Comparison of ENCODE assay signal across 1 fruit fly cellular context in the genomic region with DNA sequence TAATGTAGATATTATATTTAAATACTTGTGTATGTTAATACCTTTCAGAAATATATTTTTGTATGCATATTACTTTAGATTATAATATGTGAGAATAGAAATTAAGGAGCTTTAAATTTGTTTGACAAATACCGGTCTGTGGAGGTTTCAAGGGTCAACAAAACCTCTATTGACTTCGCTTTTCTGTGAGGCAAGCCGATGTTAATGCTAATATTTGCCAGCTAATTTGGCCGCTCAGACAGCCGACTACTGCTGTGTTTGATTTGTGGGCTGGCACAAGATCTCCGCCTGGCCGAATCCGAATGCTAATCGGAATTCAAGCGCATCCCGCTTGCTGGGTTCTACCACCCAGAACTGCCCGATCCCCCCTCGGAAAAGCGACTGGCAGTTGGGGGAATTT.
TF ChIP-seq lines count a peak whose summit lies in the region.

No protein-coding gene starts in this region.

TF ChIP-seq in whole organism, embryonic, 481 proteins besides CTCF, POLR2A, EP300 and RAD21 (continued from another document):
- TF ChIP-seq Poxn (GFP tag; IDR thresholded peaks at IDR 0.05; lab: Robert Waterston, UW), result no peak
- peak; percentile 25 for TF ChIP-seq CG3281 (GFP tag; optimal IDR thresholded peaks at IDR 0.05; lab: Kevin White, UChicago)
- no peak for TF ChIP-seq dpn (GFP tag; optimal IDR thresholded peaks at IDR 0.05; lab: Kevin White, UChicago)
- TF ChIP-seq CG3407 (GFP tag; optimal IDR thresholded peaks at IDR 0.05; lab: Kevin White, UChicago), result peak; percentile 25
- peak; percentile 7 for TF ChIP-seq caup (GFP tag; optimal IDR thresholded peaks at IDR 0.05; lab: Kevin White, UChicago; ENCODE audit: severe bottlenecking)
- TF ChIP-seq CG3065 (GFP tag; optimal IDR thresholded peaks at IDR 0.05; lab: Kevin White, UChicago), result no peak
- TF ChIP-seq lab (GFP tag; optimal IDR thresholded peaks at IDR 0.05; lab: Kevin White, UChicago), result peak; percentile 50
- peak; percentile 23; the same call in 1 of the 3 replicates for TF ChIP-seq tgo (GFP tag; IDR thresholded peaks at IDR 0.05; lab: Robert Waterston, UW)
- no peak for TF ChIP-seq E2f2 (GFP tag; IDR thresholded peaks at IDR 0.05; lab: Robert Waterston, UW)
- no peak for TF ChIP-seq gcm (GFP tag; optimal IDR thresholded peaks at IDR 0.05; lab: Kevin White, UChicago)
- no peak for TF ChIP-seq CG17912 (GFP tag; optimal IDR thresholded peaks at IDR 0.05; lab: Kevin White, UChicago)
- TF ChIP-seq bcd (GFP tag; optimal IDR thresholded peaks at IDR 0.05; lab: Kevin White, UChicago), result no peak
- no peak for TF ChIP-seq CG6765 (GFP tag; optimal IDR thresholded peaks at IDR 0.05; lab: Kevin White, UChicago)
- TF ChIP-seq pan (optimal IDR thresholded peaks at IDR 0.05; lab: Kevin White, UChicago), result no peak
- peak in 1 of 2 experiments; percentile 27 for TF ChIP-seq pan (GFP tag; optimal IDR thresholded peaks at IDR 0.05 in 1 of 2, IDR thresholded peaks at IDR 0.05 in 1 of 2)
- no peak for TF ChIP-seq CG7987 (GFP tag; optimal IDR thresholded peaks at IDR 0.05; lab: Kevin White, UChicago)
- TF ChIP-seq CG9215 (GFP tag; IDR thresholded peaks at IDR 0.05; lab: Robert Waterston, UW), result no peak
- TF ChIP-seq CG34224 (GFP tag; IDR thresholded peaks at IDR 0.05; lab: Robert Waterston, UW; ENCODE audit: partially characterized antibody), result no peak
- peak; percentile 25 for TF ChIP-seq Meics (GFP tag; optimal IDR thresholded peaks at IDR 0.05; lab: Kevin White, UChicago)
- peak; percentile 78 for TF ChIP-seq sens (GFP tag; lab: Kevin White, UChicago)
- no peak for TF ChIP-seq hb (GFP tag; IDR thresholded peaks at IDR 0.05; lab: Robert Waterston, UW; ENCODE audit: partially characterized antibody)
- peak; percentile 27; the same call in 1 of the 2 replicates for TF ChIP-seq Rfx (GFP tag; IDR thresholded peaks at IDR 0.05; lab: Robert Waterston, UW)
- no peak for TF ChIP-seq CG3726 (GFP tag; IDR thresholded peaks at IDR 0.05; lab: Robert Waterston, UW)
- no peak for TF ChIP-seq gt (GFP tag; IDR thresholded peaks at IDR 0.05; lab: Robert Waterston, UW)
- 0 out of 2 replicates have a peak, but pooled peaks have one; percentile 13 for TF ChIP-seq CG3847 (GFP tag; IDR thresholded peaks at IDR 0.05; lab: Robert Waterston, UW)
- no peak for TF ChIP-seq Side (GFP tag; optimal IDR thresholded peaks at IDR 0.05; lab: Kevin White, UChicago)
- no peak for TF ChIP-seq CG6683 (GFP tag; optimal IDR thresholded peaks at IDR 0.05; lab: Kevin White, UChicago)
- 0 out of 2 replicates have a peak, but pooled peaks have one; percentile 6 for TF ChIP-seq sob (GFP tag; IDR thresholded peaks at IDR 0.05; lab: Robert Waterston, UW)
- TF ChIP-seq CG10959 (GFP tag; IDR thresholded peaks at IDR 0.05; lab: Robert Waterston, UW), result no peak
- peak; percentile 29 for TF ChIP-seq CG2120 (GFP tag; optimal IDR thresholded peaks at IDR 0.05; lab: Kevin White, UChicago)
- peak; percentile 25; the same call in 1 of the 2 replicates for TF ChIP-seq slbo (GFP tag; IDR thresholded peaks at IDR 0.05; lab: Robert Waterston, UW)
- TF ChIP-seq CG8290 (GFP tag; optimal IDR thresholded peaks at IDR 0.05; lab: Kevin White, UChicago), result no peak
- TF ChIP-seq CG8290 (tag; optimal IDR thresholded peaks at IDR 0.05; lab: Kevin White, UChicago), result peak in 1 of 2 experiments; percentile 22
- TF ChIP-seq Scr (GFP tag; IDR thresholded peaks at IDR 0.05; lab: Robert Waterston, UW; ENCODE audit: partially characterized antibody), result no peak
- TF ChIP-seq CG18262 (tag; optimal IDR thresholded peaks at IDR 0.05; lab: Kevin White, UChicago), result peak; percentile 16
- TF ChIP-seq dysf (GFP tag; IDR thresholded peaks at IDR 0.05; lab: Robert Waterston, UW), result no peak
- TF ChIP-seq CG4617 (GFP tag; optimal IDR thresholded peaks at IDR 0.05; lab: Kevin White, UChicago; ENCODE audit: borderline replicate concordance), result no peak
- no peak for TF ChIP-seq CG32772 (GFP tag; IDR thresholded peaks at IDR 0.05; lab: Robert Waterston, UW)
- 0 out of 2 replicates have a peak, but pooled peaks have one; percentile 7 for TF ChIP-seq ara (GFP tag; IDR thresholded peaks at IDR 0.05; lab: Robert Waterston, UW)
- TF ChIP-seq usp (GFP tag; optimal IDR thresholded peaks at IDR 0.05; lab: Kevin White, UChicago), result no peak
- TF ChIP-seq CG12769 (tag; optimal IDR thresholded peaks at IDR 0.05; lab: Kevin White, UChicago), result peak; percentile 42
- TF ChIP-seq CG30403 (GFP tag; optimal IDR thresholded peaks at IDR 0.05; lab: Kevin White, UChicago), result no peak
- TF ChIP-seq CG15269 (tag; optimal IDR thresholded peaks at IDR 0.05; lab: Kevin White, UChicago), result no peak
- TF ChIP-seq CG3995 (GFP tag; optimal IDR thresholded peaks at IDR 0.05; lab: Kevin White, UChicago), result no peak
- TF ChIP-seq bab2 (GFP tag; optimal IDR thresholded peaks at IDR 0.05; lab: Kevin White, UChicago), result peak; percentile 32
- TF ChIP-seq HHEX (GFP tag; optimal IDR thresholded peaks at IDR 0.05; lab: Kevin White, UChicago), result no peak
- no peak for TF ChIP-seq mam (GFP tag; optimal IDR thresholded peaks at IDR 0.05; lab: Kevin White, UChicago)
- no peak for TF ChIP-seq CG18011 (GFP tag; optimal IDR thresholded peaks at IDR 0.05; lab: Kevin White, UChicago)
- TF ChIP-seq CG13287 (GFP tag; IDR thresholded peaks at IDR 0.05; lab: Robert Waterston, UW; ENCODE audit: partially characterized antibody), result no peak
- no peak for TF ChIP-seq CG5245 (GFP tag; optimal IDR thresholded peaks at IDR 0.05; lab: Kevin White, UChicago)
- peak; percentile 38 for TF ChIP-seq gem (tag; optimal IDR thresholded peaks at IDR 0.05; lab: Kevin White, UChicago)
- no peak for TF ChIP-seq CG10274 (GFP tag; optimal IDR thresholded peaks at IDR 0.05; lab: Kevin White, UChicago)
- TF ChIP-seq pzg (GFP tag; optimal IDR thresholded peaks at IDR 0.05; lab: Kevin White, UChicago), result no peak
- peak; percentile 84 for TF ChIP-seq Med (GFP tag; lab: Kevin White, UChicago)
- TF ChIP-seq Blimp-1 (GFP tag; optimal IDR thresholded peaks at IDR 0.05; lab: Kevin White, UChicago), result peak; percentile 10
- TF ChIP-seq Drgx (GFP tag; IDR thresholded peaks at IDR 0.05; lab: Robert Waterston, UW), result no peak
- TF ChIP-seq CG2129 (GFP tag; IDR thresholded peaks at IDR 0.05; lab: Robert Waterston, UW; ENCODE audit: partially characterized antibody), result no peak
- no peak for TF ChIP-seq Stat92E (GFP tag; optimal IDR thresholded peaks at IDR 0.05; lab: Kevin White, UChicago)
- TF ChIP-seq Adf1 (GFP tag; IDR thresholded peaks at IDR 0.05; lab: Robert Waterston, UW), result no peak
- TF ChIP-seq CG11504 (tag; optimal IDR thresholded peaks at IDR 0.05; lab: Kevin White, UChicago), result peak; percentile 16
- no peak for TF ChIP-seq GATAe (GFP tag; conservative IDR thresholded peaks at IDR 0.05; lab: Robert Waterston, UW)
- no peak for TF ChIP-seq Nf-YA (GFP tag; IDR thresholded peaks at IDR 0.05; lab: Robert Waterston, UW)
- peak; percentile 50 for TF ChIP-seq Vsx1 (GFP tag; optimal IDR thresholded peaks at IDR 0.05; lab: Kevin White, UChicago)
- TF ChIP-seq insv (GFP tag; optimal IDR thresholded peaks at IDR 0.05; lab: Kevin White, UChicago), result no peak
- TF ChIP-seq unpg (GFP tag; optimal IDR thresholded peaks at IDR 0.05; lab: Kevin White, UChicago), result peak; percentile 18
- TF ChIP-seq CG2678 (tag; optimal IDR thresholded peaks at IDR 0.05; lab: Kevin White, UChicago), result peak; percentile 11
- TF ChIP-seq hkb (optimal IDR thresholded peaks at IDR 0.05; lab: Kevin White, UChicago), result peak; percentile 64
- no peak; the same call in 1 of the 2 replicates for TF ChIP-seq hkb (GFP tag; IDR thresholded peaks at IDR 0.05; lab: Robert Waterston, UW)
- TF ChIP-seq CG17568 (GFP tag; optimal IDR thresholded peaks at IDR 0.05; lab: Kevin White, UChicago), result peak; percentile 31
- TF ChIP-seq Hmr (GFP tag; optimal IDR thresholded peaks at IDR 0.05; lab: Kevin White, UChicago), result peak; percentile 14
- TF ChIP-seq Ets65A (GFP tag; lab: Kevin White, UChicago), result peak; percentile 55
- no peak for TF ChIP-seq CG11093 (GFP tag; IDR thresholded peaks at IDR 0.05; lab: Robert Waterston, UW)
- peak; percentile 30 for TF ChIP-seq CG1603 (tag; optimal IDR thresholded peaks at IDR 0.05; lab: Kevin White, UChicago)
- TF ChIP-seq Eip74EF (GFP tag; optimal IDR thresholded peaks at IDR 0.05; lab: Kevin White, UChicago), result no peak
- no peak for TF ChIP-seq Ravus (GFP tag; IDR thresholded peaks at IDR 0.05; lab: Robert Waterston, UW)
- 0 out of 3 replicates have a peak, but pooled peaks have one; percentile 11 for TF ChIP-seq so (GFP tag; IDR thresholded peaks at IDR 0.05; lab: Robert Waterston, UW)
- peak; percentile 7 for TF ChIP-seq CG7839 (tag; optimal IDR thresholded peaks at IDR 0.05; lab: Kevin White, UChicago)
- no peak for TF ChIP-seq CG2202 (tag; optimal IDR thresholded peaks at IDR 0.05; lab: Kevin White, UChicago)
- peak; percentile 29 for TF ChIP-seq ATbp (GFP tag; optimal IDR thresholded peaks at IDR 0.05; lab: Kevin White, UChicago)
- TF ChIP-seq Lpt (GFP tag; optimal IDR thresholded peaks at IDR 0.05; lab: Kevin White, UChicago), result no peak
- TF ChIP-seq CG11247 (GFP tag; IDR thresholded peaks at IDR 0.05; lab: Robert Waterston, UW), result 0 out of 2 replicates have a peak, but pooled peaks have one; percentile 30
- no peak for TF ChIP-seq Tbp (GFP tag; optimal IDR thresholded peaks at IDR 0.05; lab: Kevin White, UChicago)
- TF ChIP-seq Atf6 (GFP tag; IDR thresholded peaks at IDR 0.05; lab: Robert Waterston, UW), result 0 out of 2 replicates have a peak, but pooled peaks have one; percentile 29
- TF ChIP-seq H15 (GFP tag; IDR thresholded peaks at IDR 0.05; lab: Robert Waterston, UW), result no peak
- no peak for TF ChIP-seq zen (tag; optimal IDR thresholded peaks at IDR 0.05; lab: Kevin White, UChicago)
- no peak for TF ChIP-seq CG8924 (tag; optimal IDR thresholded peaks at IDR 0.05; lab: Kevin White, UChicago)
